Worm (Caenorhabditis elegans): ENCODE measurements around the gene lin-33.

The lin-33 gene

DNA sequence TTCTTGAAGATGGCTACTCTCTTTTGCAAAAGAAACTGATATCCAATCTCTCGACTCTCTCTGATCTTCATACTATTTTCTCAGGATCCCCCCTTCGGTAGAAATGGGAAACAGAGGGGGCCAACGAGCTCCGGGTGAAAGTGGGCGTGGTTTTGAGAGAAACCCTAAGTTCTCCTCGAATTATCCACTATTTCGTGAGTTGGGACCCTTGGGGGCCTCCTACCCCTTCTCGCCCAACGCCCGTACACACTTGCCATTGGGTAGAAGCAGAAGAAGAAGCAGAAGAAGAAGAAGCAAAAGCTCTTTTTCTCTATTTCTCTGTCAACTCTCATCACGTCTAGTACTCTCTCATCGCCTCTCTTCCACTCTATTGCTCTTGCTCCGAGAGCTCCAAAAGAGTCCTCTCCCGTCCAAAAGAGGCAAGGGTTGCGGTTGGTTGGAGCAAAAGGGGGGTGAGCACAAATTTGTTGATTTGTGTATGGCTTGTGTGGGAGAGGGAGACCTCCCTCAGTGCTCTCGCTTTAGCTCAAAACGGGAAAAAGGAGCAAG is 43.6 kb downstream of the lin-33 start (continued):
- TF ChIP-seq gei-8 (GFP tag; optimal IDR thresholded peaks at IDR 0.05) = no peak
- peak; percentile 60 for TF ChIP-seq mep-1 (tag; optimal IDR thresholded peaks at IDR 0.05)
- no peak for TF ChIP-seq dmd-8 (GFP tag; IDR thresholded peaks at IDR 0.05)
- TF ChIP-seq mdl-1 (tag; optimal IDR thresholded peaks at IDR 0.05) = peak in 1 of 2 experiments; percentile 24
- no peak for TF ChIP-seq arid-1 (GFP tag; conservative IDR thresholded peaks at IDR 0.05)
- no peak for TF ChIP-seq daf-8 (GFP tag; IDR thresholded peaks at IDR 0.05)
- TF ChIP-seq hmg-1.1 (GFP tag; IDR thresholded peaks at IDR 0.05) = peak; percentile 76
- TF ChIP-seq lsy-2 (tag; optimal IDR thresholded peaks at IDR 0.05) = peak in 1 of 2 experiments; percentile 54
- 0 out of 2 replicates have a peak, but pooled peaks have one; percentile 13 for TF ChIP-seq saeg-2 (GFP tag; IDR thresholded peaks at IDR 0.05)
- TF ChIP-seq mxl-2 (GFP tag; conservative IDR thresholded peaks at IDR 0.05) = no peak
- TF ChIP-seq php-3 (GFP tag; IDR thresholded peaks at IDR 0.05) = no peak
- no peak for TF ChIP-seq ZK337.2 (GFP tag; IDR thresholded peaks at IDR 0.05)
- peak; percentile 26; the same call in 1 of the 2 replicates for TF ChIP-seq ctbp-1 (GFP tag; IDR thresholded peaks at IDR 0.05)
- no peak for TF ChIP-seq nhr-76 (tag; optimal IDR thresholded peaks at IDR 0.05)
- TF ChIP-seq set-16 (GFP tag; IDR thresholded peaks at IDR 0.05) = peak; percentile 59
- no peak for TF ChIP-seq T20F7.1 (GFP tag; optimal IDR thresholded peaks at IDR 0.05)
- TF ChIP-seq lin-39 (tag; optimal IDR thresholded peaks at IDR 0.05) = peak; percentile 40
- TF ChIP-seq snpc-4 (tag; optimal IDR thresholded peaks at IDR 0.05) = no peak
- TF ChIP-seq daf-12 (tag; optimal IDR thresholded peaks at IDR 0.05) = no peak
- 0 out of 2 replicates have a peak, but pooled peaks have one; percentile 32 for TF ChIP-seq vab-7 (GFP tag; IDR thresholded peaks at IDR 0.05)
- TF ChIP-seq tag-97 (GFP tag; IDR thresholded peaks at IDR 0.05) = no peak
- 0 out of 2 replicates have a peak, but pooled peaks have one; percentile 16 for TF ChIP-seq T26A8.4 (GFP tag; IDR thresholded peaks at IDR 0.05)
- peak; percentile 36 for TF ChIP-seq F37D6.2 (tag; optimal IDR thresholded peaks at IDR 0.05)
- TF ChIP-seq nhr-11 (tag; optimal IDR thresholded peaks at IDR 0.05) = no peak

- no peak for TF ChIP-seq aly-2 (tag; optimal IDR thresholded peaks at IDR 0.05)
- TF ChIP-seq hlh-30 (tag; optimal IDR thresholded peaks at IDR 0.05; ENCODE audit: insufficient read depth) = no peak
- TF ChIP-seq hmg-1.1 (GFP tag; IDR thresholded peaks at IDR 0.05) = no peak
- peak in 1 of 2 experiments; percentile 65 for TF ChIP-seq unc-62 (GFP tag; optimal IDR thresholded peaks at IDR 0.05 in 1 of 2)
- no peak for TF ChIP-seq unc-62 (tag; optimal IDR thresholded peaks at IDR 0.05)
- no peak for TF ChIP-seq lin-29 (GFP tag; IDR thresholded peaks at IDR 0.05)
- TF ChIP-seq F37D6.2 (tag; optimal IDR thresholded peaks at IDR 0.05) = no peak
- no peak for TF ChIP-seq nhr-237 (tag; optimal IDR thresholded peaks at IDR 0.05)
Observed at ce11 chrIV:5975202-5975601, 44.8 kb downstream of the lin-33 start, which contains the start of gene unc-44. Gene unc-44, plus strand, starts transcription at chrIV:5975557.

ce11 chrIV:5977276-5977675 is 46.8 kb downstream of the lin-33 start:
- TF ChIP-seq php-3 (GFP tag; IDR thresholded peaks at IDR 0.05) (no peak), nhr-48 (tag; optimal IDR thresholded peaks at IDR 0.05) (no peak), rbr-2 (tag; optimal IDR thresholded peaks at IDR 0.05) (no peak), mep-1 (tag; optimal IDR thresholded peaks at IDR 0.05) (peak; percentile 2), F44E2.7 (GFP tag; IDR thresholded peaks at IDR 0.05) (no peak), Y5F2A.4 (GFP tag; optimal IDR thresholded peaks at IDR 0.05) (no peak), ctbp-1 (GFP tag; IDR thresholded peaks at IDR 0.05) (0 out of 2 replicates have a peak, but pooled peaks have one; percentile 33), mdl-1 (tag; optimal IDR thresholded peaks at IDR 0.05) (peak in 1 of 2 experiments; percentile 12)

DNA sequence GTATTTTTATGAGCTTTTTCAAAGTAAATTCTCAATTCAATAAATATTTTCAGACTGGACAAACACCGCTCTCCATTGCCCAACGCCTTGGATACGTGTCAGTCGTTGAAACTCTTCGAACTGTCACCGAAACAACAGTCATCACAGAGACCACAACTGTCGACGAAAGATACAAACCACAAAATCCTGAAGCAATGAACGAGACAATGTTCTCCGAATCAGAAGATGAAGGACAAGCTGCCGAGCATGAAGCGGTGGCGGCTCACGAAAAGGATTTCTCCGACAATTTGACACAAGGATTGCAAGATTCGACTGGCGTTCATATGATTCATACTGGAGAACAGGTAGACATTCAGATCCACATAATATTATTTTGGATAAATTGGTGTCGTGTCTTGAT is 49.4 kb downstream of the lin-33 start:
- TF ChIP-seq saeg-2 (GFP tag; IDR thresholded peaks at IDR 0.05) (no peak), ctbp-1 (GFP tag; IDR thresholded peaks at IDR 0.05) (no peak), dmd-9 (GFP tag; IDR thresholded peaks at IDR 0.05) (no peak), Y48G9A.11 (GFP tag; IDR thresholded peaks at IDR 0.05) (no peak), unc-130 (GFP tag; optimal IDR thresholded peaks at IDR 0.05) (no peak), ZK337.2 (GFP tag; IDR thresholded peaks at IDR 0.05) (no peak), nhr-48 (tag; optimal IDR thresholded peaks at IDR 0.05) (no peak), Y5F2A.4 (GFP tag; optimal IDR thresholded peaks at IDR 0.05) (no peak)
